Worm (Caenorhabditis elegans): Measurements from ENCODE around the gene Y15E3A.5.

Gene Y15E3A.5

ce11 chrX:15353874-15354480 is 13.6 kb downstream of the Y15E3A.5 start:
- TF ChIP-seq hmg-4 (GFP tag; optimal IDR thresholded peaks at IDR 0.05) (peak; percentile 23), hmbx-1 (tag; optimal IDR thresholded peaks at IDR 0.05) (no peak)

ce11 chrX:15354938-15355337 is 14.6 kb downstream of the Y15E3A.5 start, which contains the start of gene nfki-1:
nfki-1 (plus strand) TSS chrX:15355238.
- TF ChIP-seq sea-1 (GFP tag; conservative IDR thresholded peaks at IDR 0.05) (no peak), hmg-4 (GFP tag; optimal IDR thresholded peaks at IDR 0.05) (no peak), B0310.2 (tag; optimal IDR thresholded peaks at IDR 0.05) (no peak), scrt-1 (GFP tag; IDR thresholded peaks at IDR 0.05) (no peak), hmbx-1 (tag; optimal IDR thresholded peaks at IDR 0.05) (no peak), hnd-1 (tag; optimal IDR thresholded peaks at IDR 0.05) (no peak), flt-1 (GFP tag; IDR thresholded peaks at IDR 0.05) (no peak)

DNA sequence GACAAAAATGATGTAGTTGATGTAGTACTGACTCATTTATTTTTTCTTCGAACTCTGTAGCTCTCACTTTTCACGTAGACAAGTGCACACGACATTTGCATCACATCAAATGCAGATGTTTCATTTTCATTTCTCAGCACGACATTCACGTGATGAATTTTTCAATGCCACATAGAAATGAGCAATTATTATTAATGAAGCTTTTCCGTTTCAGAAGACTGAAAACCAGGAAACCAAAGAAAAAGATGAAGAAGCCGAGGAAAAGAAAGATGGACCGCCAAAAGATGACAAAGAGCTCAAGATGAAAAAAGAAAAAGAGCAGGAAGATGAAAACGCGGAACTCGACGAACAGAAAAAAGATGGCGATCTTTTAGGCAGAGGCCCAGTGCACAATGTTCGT is 15.2 kb downstream of the Y15E3A.5 start:
- TF ChIP-seq scrt-1 (GFP tag; IDR thresholded peaks at IDR 0.05): no peak
- no peak for TF ChIP-seq sea-1 (GFP tag; conservative IDR thresholded peaks at IDR 0.05)
- TF ChIP-seq ama-1 (optimal IDR thresholded peaks at IDR 0.05): no peak
- TF ChIP-seq ets-7 (tag; optimal IDR thresholded peaks at IDR 0.05): no peak
- TF ChIP-seq ceh-36 (tag; optimal IDR thresholded peaks at IDR 0.05): no peak
- TF ChIP-seq ceh-13 (GFP tag; optimal IDR thresholded peaks at IDR 0.05): no peak
- no peak for TF ChIP-seq tra-4 (tag; optimal IDR thresholded peaks at IDR 0.05)
- TF ChIP-seq pes-1 (GFP tag; IDR thresholded peaks at IDR 0.05): no peak
- no peak for TF ChIP-seq B0310.2 (tag; optimal IDR thresholded peaks at IDR 0.05)
- no peak for TF ChIP-seq aly-1 (tag; optimal IDR thresholded peaks at IDR 0.05)

ce11 chrX:15362152-15362922 is 22.0 kb downstream of the Y15E3A.5 start:
- TF ChIP-seq F13C5.2 (tag; optimal IDR thresholded peaks at IDR 0.05) (no peak), ceh-13 (GFP tag; optimal IDR thresholded peaks at IDR 0.05) (no peak), ets-7 (tag; optimal IDR thresholded peaks at IDR 0.05) (no peak), hmbx-1 (tag; optimal IDR thresholded peaks at IDR 0.05) (no peak), ceh-36 (tag; optimal IDR thresholded peaks at IDR 0.05) (no peak), tbx-11 (GFP tag; IDR thresholded peaks at IDR 0.05) (no peak), hnd-1 (tag; optimal IDR thresholded peaks at IDR 0.05) (no peak), B0310.2 (tag; optimal IDR thresholded peaks at IDR 0.05) (no peak), aly-1 (tag; optimal IDR thresholded peaks at IDR 0.05) (no peak), sea-1 (GFP tag; conservative IDR thresholded peaks at IDR 0.05) (no peak), tbx-37 (GFP tag; conservative IDR thresholded peaks at IDR 0.05) (no peak)

- TF ChIP-seq ceh-36 (tag; optimal IDR thresholded peaks at IDR 0.05) (no peak), hmg-4 (GFP tag; optimal IDR thresholded peaks at IDR 0.05) (peak; percentile 67), F13C5.2 (tag; optimal IDR thresholded peaks at IDR 0.05) (peak; percentile 13)
Observed at ce11 chrX:15365235-15365634, 24.9 kb downstream of the Y15E3A.5 start.

DNA sequence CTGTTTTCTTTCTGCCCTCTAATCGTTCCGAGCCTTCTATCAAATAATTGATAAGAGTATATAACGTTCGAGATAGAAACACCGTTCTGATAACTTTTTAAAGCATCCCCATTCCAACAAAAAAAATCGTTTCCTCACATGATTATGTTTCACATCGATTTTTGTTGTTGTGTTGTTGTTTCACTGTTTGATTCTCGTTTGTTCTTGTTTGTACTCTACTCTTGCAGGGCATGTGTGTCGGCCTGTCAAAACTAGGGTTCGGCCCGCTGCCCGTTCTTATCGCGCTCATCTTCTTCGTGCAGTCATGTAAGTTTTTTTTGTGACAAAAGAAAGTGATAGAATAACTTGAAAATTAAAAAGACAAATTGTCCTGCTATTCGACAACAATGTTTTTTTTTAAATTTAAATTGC is 25.4 kb downstream of the Y15E3A.5 start, which contains the start of gene C33A11.2:
C33A11.2 (plus strand) TSS at position 226 of the 411 bp plus-strand sequence.
- TF ChIP-seq tra-4 (tag; optimal IDR thresholded peaks at IDR 0.05): no peak
- no peak for TF ChIP-seq aly-1 (tag; optimal IDR thresholded peaks at IDR 0.05)
- no peak for TF ChIP-seq ceh-13 (GFP tag; optimal IDR thresholded peaks at IDR 0.05)
- TF ChIP-seq ets-7 (tag; optimal IDR thresholded peaks at IDR 0.05): no peak

ce11 chrX:15372772-15373171 is 32.4 kb downstream of the Y15E3A.5 start:
- no peak for TF ChIP-seq hmbx-1 (tag; optimal IDR thresholded peaks at IDR 0.05)
- no peak for TF ChIP-seq flt-1 (GFP tag; IDR thresholded peaks at IDR 0.05)
- no peak for TF ChIP-seq tra-4 (tag; optimal IDR thresholded peaks at IDR 0.05)
- no peak for TF ChIP-seq B0310.2 (tag; optimal IDR thresholded peaks at IDR 0.05)
- TF ChIP-seq ets-7 (tag; optimal IDR thresholded peaks at IDR 0.05): no peak
- TF ChIP-seq sea-1 (GFP tag; conservative IDR thresholded peaks at IDR 0.05): no peak
- no peak for TF ChIP-seq hmg-4 (GFP tag; optimal IDR thresholded peaks at IDR 0.05)
- no peak for TF ChIP-seq tbx-11 (GFP tag; IDR thresholded peaks at IDR 0.05)

DNA sequence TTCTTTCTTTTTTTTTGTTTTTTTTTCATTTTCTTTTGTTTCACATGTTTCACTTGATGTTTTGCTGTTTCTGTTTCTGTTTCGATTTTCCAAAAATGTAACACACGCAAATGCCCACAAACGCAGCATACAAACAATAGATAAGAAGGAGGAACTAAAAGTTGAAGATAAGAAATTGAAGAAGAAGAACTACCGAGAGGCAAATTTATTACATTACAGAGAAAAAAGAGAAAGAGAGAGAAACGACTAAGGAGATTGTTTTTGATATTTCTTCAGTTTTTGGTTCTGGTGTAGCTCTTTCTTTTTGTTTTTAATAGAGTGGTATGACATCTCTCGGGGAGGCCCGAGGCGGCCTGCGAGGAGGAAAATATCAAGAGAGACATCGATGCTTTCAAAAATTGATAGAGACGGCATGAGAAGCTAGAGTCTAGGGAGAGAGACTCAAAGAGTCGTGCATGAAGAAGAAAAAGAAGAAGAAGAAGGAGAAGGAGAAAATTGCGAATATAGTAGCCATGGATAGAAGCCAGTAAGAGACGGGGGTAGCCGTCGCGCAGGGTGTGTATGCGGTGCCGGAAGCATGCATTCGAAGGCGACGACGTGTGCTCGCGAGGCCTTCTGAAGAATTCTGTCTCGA is 33.2 kb downstream of the Y15E3A.5 start:
- TF ChIP-seq ets-7 (tag; optimal IDR thresholded peaks at IDR 0.05): no peak
- no peak for TF ChIP-seq flt-1 (GFP tag; IDR thresholded peaks at IDR 0.05)
- TF ChIP-seq hnd-1 (tag; optimal IDR thresholded peaks at IDR 0.05): no peak
- peak; percentile 17 for TF ChIP-seq hmg-4 (GFP tag; optimal IDR thresholded peaks at IDR 0.05)
